Fruit fly (Drosophila melanogaster) whole organism, embryonic: ENCODE data around the gene P58IPK.

Source experiments
- Adf1 ChIP-seq: fragments of 200-800 bp; sonication (Bioruptor generic); IDR thresholded peaks from 2 replicates; pipeline ENCODE4 v1.3.6; 2022; ENCODE audit warnings: missing biosample characterization, missing genetic modification characterization
- Asciz ChIP-seq: fragments of 200-800 bp; sonication (Bioruptor generic); optimal IDR thresholded peaks from 2 replicates; lab custom pipeline; 2017; ENCODE audit warnings: missing biosample characterization, mild to moderate bottlenecking, missing genetic modification characterization, missing genetic modification reagents
- Atf3 ChIP-seq: fragments of 200-800 bp; sonication (Bioruptor generic); optimal IDR thresholded peaks from 3 replicates; lab custom pipeline; 2016; ENCODE audit warnings: missing biosample characterization, missing genetic modification characterization
- CG10321 ChIP-seq: fragments of 200-800 bp; sonication (Bioruptor generic); IDR thresholded peaks from 2 replicates; pipeline ENCODE4 v1.3.6; 2022; ENCODE audit warnings: missing biosample characterization, missing genetic modification characterization
- CG10979 ChIP-seq: fragments of 200-800 bp; sonication (Bioruptor generic); optimal IDR thresholded peaks from 2 replicates; lab custom pipeline; 2018; ENCODE audit warnings: missing biosample characterization, mild to moderate bottlenecking, missing genetic modification characterization, moderate library complexity
- CG12104 ChIP-seq: fragments of 200-800 bp; sonication (Bioruptor generic); optimal IDR thresholded peaks from 3 replicates; lab custom pipeline; 2016; ENCODE audit warnings: missing biosample characterization, missing genetic modification characterization
- CG12155 ChIP-seq: fragments of 200-800 bp; sonication (Bioruptor generic); optimal IDR thresholded peaks from 3 replicates; lab custom pipeline; 2016; ENCODE audit warnings: missing biosample characterization, missing genetic modification characterization
- CG12744 ChIP-seq: fragments of 200-800 bp; sonication (Bioruptor generic); optimal IDR thresholded peaks from 2 replicates; lab custom pipeline; 2016; ENCODE audit warnings: missing biosample characterization, missing genetic modification characterization
- CG13287 ChIP-seq: fragments of 200-800 bp; sonication (Bioruptor generic); IDR thresholded peaks from 2 replicates; pipeline ENCODE4 v1.3.6; 2022; ENCODE audit warnings: missing biosample characterization, missing genetic modification characterization; ENCODE audit not compliant: partially characterized antibody
- CG15514 ChIP-seq: fragments of 200-800 bp; sonication (Bioruptor generic); optimal IDR thresholded peaks from 3 replicates; lab custom pipeline; 2017; ENCODE audit warnings: missing biosample characterization, missing genetic modification characterization, mild to moderate bottlenecking, moderate library complexity, missing genetic modification reagents
- CG1603 ChIP-seq: fragments of 200-800 bp; sonication (Bioruptor generic); optimal IDR thresholded peaks from 2 replicates; lab custom pipeline; 2019; ENCODE audit warnings: missing biosample characterization, mild to moderate bottlenecking, missing genetic modification characterization, moderate library complexity
- CG3281 ChIP-seq: fragments of 200-800 bp; sonication (Bioruptor generic); optimal IDR thresholded peaks from 3 replicates; lab custom pipeline; 2017; ENCODE audit warnings: missing biosample characterization, mild to moderate bottlenecking, missing genetic modification characterization
- CG34376 ChIP-seq: fragments of 200-800 bp; sonication (Bioruptor generic); optimal IDR thresholded peaks from 2 replicates; lab custom pipeline; 2018; ENCODE audit warnings: missing biosample characterization, mild to moderate bottlenecking, missing genetic modification characterization
- CG4282 ChIP-seq: fragments of 200-800 bp; sonication (Bioruptor generic); optimal IDR thresholded peaks from 2 replicates; lab custom pipeline; 2016; ENCODE audit warnings: missing biosample characterization, missing genetic modification characterization
- CG7271 ChIP-seq: fragments of 200-800 bp; sonication (Bioruptor generic); optimal IDR thresholded peaks from 2 replicates; lab custom pipeline; 2018; ENCODE audit warnings: missing biosample characterization, mild to moderate bottlenecking, missing genetic modification characterization, moderate library complexity
- CG7745 ChIP-seq: fragments of 200-800 bp; sonication (Bioruptor generic); optimal IDR thresholded peaks from 2 replicates; lab custom pipeline; 2018; ENCODE audit warnings: missing biosample characterization, mild to moderate bottlenecking, missing genetic modification characterization, moderate library complexity
- D ChIP-seq, 2 experiments: fragments of 200-800 bp in 1 of 2; fragments of >200 bp in 1 of 2; sonication (Bioruptor generic) in 1 of 2; optimal IDR thresholded peaks; 2 replicates in 1 of 2; 3 replicates in 1 of 2; lab custom pipeline; 2017; ENCODE audit warnings: mild to moderate bottlenecking in 1 of 2, missing biosample characterization in 1 of 2, missing genetic modification characterization in 1 of 2, missing genetic modification reagents in 1 of 2
- Dll ChIP-seq: fragments of 200-800 bp; sonication (Bioruptor generic); IDR thresholded peaks from 4 replicates; pipeline ENCODE4 v1.3.6; 2022; ENCODE audit warnings: missing biosample characterization, missing genetic modification characterization; ENCODE audit not compliant: partially characterized antibody
- Gug ChIP-seq: fragments of 200-800 bp; sonication (Bioruptor generic); IDR thresholded peaks from 4 replicates; pipeline ENCODE4 v1.3.6; 2022; ENCODE audit warnings: missing biosample characterization, missing genetic modification characterization
- HLHmδ ChIP-seq: fragments of 200-800 bp; sonication (Bioruptor generic); optimal IDR thresholded peaks from 2 replicates; lab custom pipeline; 2018; ENCODE audit warnings: missing biosample characterization, mild to moderate bottlenecking, missing genetic modification characterization, moderate library complexity
- Hand ChIP-seq: fragments of 200-800 bp; sonication (Bioruptor generic); optimal IDR thresholded peaks from 2 replicates; lab custom pipeline; 2017; ENCODE audit warnings: mild to moderate bottlenecking, missing biosample characterization, missing genetic modification reagents, missing genetic modification characterization
- HmgZ ChIP-seq: fragments of 200-800 bp; sonication (Bioruptor generic); optimal IDR thresholded peaks from 2 replicates; lab custom pipeline; 2018; ENCODE audit warnings: missing biosample characterization, mild to moderate bottlenecking, missing genetic modification characterization
- Jarid2 ChIP-seq: fragments of 200-800 bp; sonication (Bioruptor generic); optimal IDR thresholded peaks from 3 replicates; lab custom pipeline; 2017; ENCODE audit warnings: mild to moderate bottlenecking, missing biosample characterization, missing genetic modification reagents, missing genetic modification characterization
- Kr ChIP-seq: fragments of 200-800 bp; sonication (Bioruptor generic); optimal IDR thresholded peaks from 2 replicates; lab custom pipeline; 2017; ENCODE audit warnings: missing biosample characterization, mild to moderate bottlenecking, missing genetic modification characterization
- Lhr ChIP-seq: fragments of 200-800 bp; sonication (Bioruptor generic); optimal IDR thresholded peaks from 3 replicates; lab custom pipeline; 2017; ENCODE audit warnings: mild to moderate bottlenecking, missing biosample characterization, missing genetic modification reagents, missing genetic modification characterization
- MESR4 ChIP-seq: fragments of 200-800 bp; sonication (Bioruptor generic); optimal IDR thresholded peaks from 2 replicates; lab custom pipeline; 2018; ENCODE audit warnings: missing biosample characterization, mild to moderate bottlenecking, missing genetic modification characterization, moderate library complexity
- Mrtf ChIP-seq: fragments of 200-800 bp; sonication (Bioruptor generic); IDR thresholded peaks from 3 replicates; pipeline ENCODE4 v1.3.6; 2022; ENCODE audit warnings: missing biosample characterization, missing genetic modification characterization
- Ptx1 ChIP-seq: fragments of 200-800 bp; sonication (Bioruptor generic); IDR thresholded peaks from 2 replicates; pipeline ENCODE4 v1.3.6; 2022; ENCODE audit warnings: missing biosample characterization, missing genetic modification characterization
- aop ChIP-seq: fragments of 200-800 bp; sonication (Bioruptor generic); IDR thresholded peaks from 2 replicates; pipeline ENCODE4 v1.3.6; 2022; ENCODE audit warnings: missing biosample characterization, missing genetic modification characterization
- ase ChIP-seq: fragments of 200-800 bp; sonication (Bioruptor generic); IDR thresholded peaks from 3 replicates; pipeline ENCODE4 v1.3.6; 2022; ENCODE audit warnings: missing biosample characterization, missing genetic modification characterization
- bowl ChIP-seq: fragments of 200-800 bp; sonication (Bioruptor generic); IDR thresholded peaks from 2 replicates; pipeline ENCODE4 v1.3.6; 2022; ENCODE audit warnings: missing biosample characterization, missing genetic modification characterization
- cad ChIP-seq: fragments of >200 bp; optimal IDR thresholded peaks from 2 replicates; lab custom pipeline; 2017; ENCODE audit warnings: missing biosample characterization, missing genetic modification characterization
- dmrt11E ChIP-seq: fragments of 200-800 bp; sonication (Bioruptor generic); optimal IDR thresholded peaks from 3 replicates; lab custom pipeline; 2018; ENCODE audit warnings: missing biosample characterization, mild to moderate bottlenecking, missing genetic modification characterization, moderate library complexity
- dysf ChIP-seq: fragments of 200-800 bp; sonication (Bioruptor generic); IDR thresholded peaks from 3 replicates; pipeline ENCODE4 v1.3.6; 2022; ENCODE audit warnings: missing biosample characterization, missing genetic modification characterization
- ems ChIP-seq: fragments of 200-800 bp; sonication (Bioruptor generic); optimal IDR thresholded peaks from 3 replicates; lab custom pipeline; 2016; ENCODE audit warnings: missing biosample characterization, missing genetic modification characterization
- en ChIP-seq: fragments of 200-800 bp; sonication (Bioruptor generic); optimal IDR thresholded peaks from 2 replicates; lab custom pipeline; 2016; ENCODE audit warnings: missing biosample characterization, missing genetic modification characterization
- eve ChIP-seq, 2 experiments: fragments of >200 bp; optimal IDR thresholded peaks; 2 replicates each; lab custom pipeline; 2017; ENCODE audit warnings: missing biosample characterization in 2 of 2, missing genetic modification characterization in 2 of 2
- grau ChIP-seq: fragments of 200-800 bp; optimal IDR thresholded peaks from 3 replicates; lab custom pipeline; 2019; ENCODE audit warnings: missing biosample characterization, mild to moderate bottlenecking, missing genetic modification characterization, moderate library complexity
- ham ChIP-seq: fragments of 200-800 bp; sonication (Bioruptor generic); IDR thresholded peaks from 2 replicates; pipeline ENCODE4 v1.3.6; 2022; ENCODE audit warnings: missing biosample characterization, missing genetic modification characterization
- jing ChIP-seq: fragments of 200-800 bp; sonication (Bioruptor generic); optimal IDR thresholded peaks from 2 replicates; lab custom pipeline; 2018; ENCODE audit warnings: missing biosample characterization, mild to moderate bottlenecking, missing genetic modification characterization
- onecut ChIP-seq: fragments of 200-800 bp; sonication (Bioruptor generic); IDR thresholded peaks from 2 replicates; pipeline ENCODE4 v1.3.6; 2022; ENCODE audit warnings: missing biosample characterization, missing genetic modification characterization
- run ChIP-seq: fragments of 200-800 bp; sonication (Bioruptor generic); optimal IDR thresholded peaks from 3 replicates; lab custom pipeline; 2018; ENCODE audit warnings: missing biosample characterization, mild to moderate bottlenecking, missing genetic modification characterization
- seq ChIP-seq: fragments of 200-800 bp; sonication (Bioruptor generic); IDR thresholded peaks from 2 replicates; pipeline ENCODE4 v1.3.6; 2022; ENCODE audit warnings: missing biosample characterization, missing genetic modification characterization
- slou ChIP-seq: fragments of 200-800 bp; sonication (Bioruptor generic); optimal IDR thresholded peaks from 3 replicates; lab custom pipeline; 2016; ENCODE audit warnings: missing biosample characterization, missing genetic modification characterization
- tin ChIP-seq: fragments of 200-800 bp; sonication (Bioruptor generic); optimal IDR thresholded peaks from 3 replicates; lab custom pipeline; 2016; ENCODE audit warnings: missing biosample characterization, missing genetic modification characterization
- trem ChIP-seq: fragments of 200-800 bp; optimal IDR thresholded peaks from 3 replicates; lab custom pipeline; 2019; ENCODE audit warnings: missing biosample characterization, mild to moderate bottlenecking, missing genetic modification characterization, moderate library complexity
- tup ChIP-seq: fragments of 200-800 bp; sonication (Bioruptor generic); optimal IDR thresholded peaks from 2 replicates; lab custom pipeline; 2016; ENCODE audit warnings: missing biosample characterization, mild to moderate bottlenecking, missing genetic modification characterization, moderate library complexity
- twi ChIP-seq: fragments of 200-800 bp; optimal IDR thresholded peaks from 2 replicates; lab custom pipeline; 2019; ENCODE audit warnings: missing biosample characterization, mild to moderate bottlenecking, missing genetic modification characterization, moderate library complexity

P58IPK gene

dm6 chr3R:9577382-9578137 lies 9.2 kb upstream of the P58IPK start, which contains the start of the genes Kap-alpha3 and Son (continued):
- TF ChIP-seq Dll (GFP tag; lab: Robert Waterston, UW) (peak; percentile 94), run (tag; lab: Kevin White, UChicago) (peak; percentile 78), tin (GFP tag; lab: Kevin White, UChicago) (peak; percentile 90), trem (tag; lab: Kevin White, UChicago) (peak; percentile 100), Gug (GFP tag; lab: Robert Waterston, UW) (peak; percentile 81), CG13287 (GFP tag; lab: Robert Waterston, UW) (peak; percentile 89), grau (tag; lab: Kevin White, UChicago) (peak; percentile 88), CG4282 (GFP tag; lab: Kevin White, UChicago) (peak; percentile 87), Asciz (GFP tag; lab: Kevin White, UChicago) (peak; percentile 90), CG34376 (GFP tag; lab: Kevin White, UChicago) (peak; percentile 98), dysf (peak; percentile 88), CG12155 (GFP tag; lab: Kevin White, UChicago) (peak; percentile 89), tup (GFP tag; lab: Kevin White, UChicago) (peak; percentile 86), Adf1 (GFP tag; lab: Robert Waterston, UW) (peak; percentile 59), bowl (GFP tag; lab: Robert Waterston, UW) (peak; percentile 49; the same call in 1 of the 2 replicates), seq (GFP tag; lab: Robert Waterston, UW) (peak; percentile 81), jing (GFP tag; lab: Kevin White, UChicago) (peak; percentile 69), CG10321 (GFP tag; lab: Robert Waterston, UW) (peak; percentile 72), ems (GFP tag; lab: Kevin White, UChicago) (peak; percentile 93), D (optimal IDR thresholded peaks at IDR 0.05; lab: Kevin White, UChicago) (no peak), D (GFP tag; optimal IDR thresholded peaks at IDR 0.05; lab: Kevin White, UChicago) (peak; percentile 89), cad (GFP tag; lab: Kevin White, UChicago) (no peak), twi (tag; lab: Kevin White, UChicago) (peak; percentile 90), Mrtf (GFP tag; lab: Robert Waterston, UW) (peak; percentile 75), CG15514 (GFP tag; lab: Kevin White, UChicago) (peak; percentile 92), MESR4 (GFP tag; lab: Kevin White, UChicago) (peak; percentile 93), aop (GFP tag; lab: Robert Waterston, UW) (no peak), CG10979 (tag; lab: Kevin White, UChicago) (peak; percentile 79), CG7271 (tag; lab: Kevin White, UChicago) (peak; percentile 89), CG12104 (GFP tag; lab: Kevin White, UChicago) (peak; percentile 97), CG7745 (peak; percentile 42), eve (GFP tag; optimal IDR thresholded peaks at IDR 0.05; lab: Kevin White, UChicago) (no peak), CG12744 (GFP tag; lab: Kevin White, UChicago) (peak; percentile 91), onecut (GFP tag; lab: Robert Waterston, UW) (peak; percentile 87), CG1603 (tag; lab: Kevin White, UChicago) (peak; percentile 73), dmrt11E (tag; lab: Kevin White, UChicago) (peak; percentile 85), Lhr (GFP tag; lab: Kevin White, UChicago) (peak; percentile 93), en (GFP tag; lab: Kevin White, UChicago) (peak; percentile 85), Kr (GFP tag; lab: Kevin White, UChicago) (peak; percentile 23), HLHmδ (GFP tag; lab: Kevin White, UChicago) (peak; percentile 97), ase (GFP tag; lab: Robert Waterston, UW) (peak; percentile 84), CG3281 (GFP tag; lab: Kevin White, UChicago) (peak; percentile 94), HmgZ (peak; percentile 95), Atf3 (GFP tag; lab: Kevin White, UChicago) (peak; percentile 90), ham (peak; percentile 63; the same call in 1 of the 2 replicates), Ptx1 (GFP tag; lab: Robert Waterston, UW) (peak; percentile 90), slou (GFP tag; lab: Kevin White, UChicago) (peak; percentile 84), Hand (GFP tag; lab: Kevin White, UChicago) (peak; percentile 82), Jarid2 (GFP tag; lab: Kevin White, UChicago) (peak; percentile 80)
